Worm (Caenorhabditis elegans) whole organism, midembryonic: ENCODE measurements around the gene T20G5.12.

Experiments used
- cog-1 ChIP-seq: sonication (generic microtip); optimal IDR thresholded peaks from 2 replicates; lab custom pipeline; 2016; ENCODE audit warnings: missing genetic modification characterization, missing compliant biosample characterization
- flt-1 ChIP-seq: fragments of 200-800 bp; sonication (Bioruptor generic); IDR thresholded peaks from 2 replicates; pipeline ENCODE4 v1.3.6; 2022; ENCODE audit warnings: missing genetic modification characterization, missing compliant biosample characterization
- klf-2 ChIP-seq: fragments of 200-800 bp; sonication (Bioruptor generic); conservative IDR thresholded peaks from 2 replicates; pipeline ENCODE4 v1.3.6; 2022; ENCODE audit warnings: missing genetic modification reagents, missing genetic modification characterization, missing compliant biosample characterization
- med-1 ChIP-seq: sonication (generic microtip); optimal IDR thresholded peaks from 2 replicates; lab custom pipeline; 2017; ENCODE audit warnings: missing genetic modification characterization, mild to moderate bottlenecking, missing compliant biosample characterization, antibody characterized with exemption, missing genetic modification reagents; ENCODE audit not compliant: insufficient read depth
- ref-1 ChIP-seq: fragments of 200-800 bp; sonication (Bioruptor generic); conservative IDR thresholded peaks from 2 replicates; pipeline ENCODE4 v1.3.6; 2022; ENCODE audit warnings: missing genetic modification reagents, missing genetic modification characterization, missing compliant biosample characterization
- tab-1 ChIP-seq: fragments of 200-800 bp; sonication (Bioruptor generic); IDR thresholded peaks from 2 replicates; pipeline ENCODE4 v1.3.6; 2022; ENCODE audit warnings: missing genetic modification characterization, missing compliant biosample characterization
- ztf-23 ChIP-seq: fragments of 200-800 bp; sonication (Bioruptor generic); IDR thresholded peaks from 2 replicates; pipeline ENCODE4 v1.3.6; 2022; ENCODE audit warnings: missing genetic modification reagents, missing genetic modification characterization, missing compliant biosample characterization
- ztf-29 ChIP-seq: fragments of 200-800 bp; sonication (Bioruptor generic); IDR thresholded peaks from 2 replicates; pipeline ENCODE4 v1.3.6; 2022; ENCODE audit warnings: missing genetic modification reagents, missing genetic modification characterization, missing compliant biosample characterization

ce11 chrIII:10233979-10234378, 32.6 kb downstream of the T20G5.12 start, which contains the start of gene paml-1:
- TF ChIP-seq cog-1 (no peak), ztf-29 (no peak), flt-1 (GFP tag; lab: Robert Waterston, UW) (no peak), med-1 (GFP tag; lab: Kevin White, UChicago) (no peak), ztf-23 (GFP tag; lab: Robert Waterston, UW) (no peak), ref-1 (no peak), klf-2 (no peak), tab-1 (GFP tag; lab: Robert Waterston, UW) (no peak)
